Worm (Caenorhabditis elegans) whole organism, L4 larva: ENCODE results near the gene srx-60.

Experiments used
- T20F7.1 ChIP-seq: fragments of 200-800 bp; sonication (Bioruptor generic); optimal IDR thresholded peaks from 2 replicates; lab custom pipeline; 2018; ENCODE audit warnings: mild to moderate bottlenecking, missing genetic modification characterization, missing compliant biosample characterization
- T26A8.4 ChIP-seq: fragments of 200-800 bp; sonication (Bioruptor generic); IDR thresholded peaks from 2 replicates; pipeline ENCODE4 v1.3.6; 2022; ENCODE audit warnings: missing genetic modification characterization, missing compliant biosample characterization
- ceh-32 ChIP-seq: sonication (generic microtip); optimal IDR thresholded peaks from 2 replicates; lab custom pipeline; 2016; ENCODE audit warnings: mild to moderate bottlenecking, missing genetic modification characterization, missing compliant biosample characterization; ENCODE audit not compliant: poor library complexity
- ceh-82 ChIP-seq: sonication (generic microtip); optimal IDR thresholded peaks from 2 replicates; lab custom pipeline; 2017; ENCODE audit warnings: missing biosample characterization, missing genetic modification characterization
- ces-1 ChIP-seq: fragments of 150-350 bp; sonication (generic microtip); optimal IDR thresholded peaks from 4 replicates; lab custom pipeline; 2014; ENCODE audit warnings: missing biosample characterization, missing genetic modification reagents, missing genetic modification characterization
- daf-8 ChIP-seq: fragments of 200-800 bp; sonication (Bioruptor generic); IDR thresholded peaks from 2 replicates; pipeline ENCODE4 v1.3.6; 2022; ENCODE audit warnings: missing genetic modification characterization, missing compliant biosample characterization
- lin-13 ChIP-seq: fragments of 150-350 bp; optimal IDR thresholded peaks from 2 replicates; lab custom pipeline; 2014; ENCODE audit warnings: missing biosample characterization, missing genetic modification reagents, missing genetic modification characterization
- mes-2 ChIP-seq: sonication (generic microtip); optimal IDR thresholded peaks from 2 replicates; lab custom pipeline; 2016; ENCODE audit warnings: missing genotype, mild to moderate bottlenecking, missing genetic modification characterization, missing compliant biosample characterization; ENCODE audit not compliant: poor library complexity, severe bottlenecking
- mxl-2 ChIP-seq: fragments of 200-800 bp; sonication (Bioruptor generic); conservative IDR thresholded peaks from 2 replicates; pipeline ENCODE4 v1.3.6; 2022; ENCODE audit warnings: missing genetic modification reagents, missing genetic modification characterization, missing compliant biosample characterization
- mxl-3 ChIP-seq: fragments of 200-800 bp; sonication (Bioruptor generic); optimal IDR thresholded peaks from 2 replicates; lab custom pipeline; 2018; ENCODE audit warnings: mild to moderate bottlenecking, missing genetic modification characterization, missing compliant biosample characterization
- nhr-10 ChIP-seq: fragments of 150-350 bp; optimal IDR thresholded peaks from 2 replicates; lab custom pipeline; 2014; ENCODE audit warnings: missing biosample characterization, missing genetic modification characterization
- nhr-25 ChIP-seq: sonication (generic microtip); optimal IDR thresholded peaks from 2 replicates; lab custom pipeline; 2017; ENCODE audit warnings: missing genetic modification characterization, mild to moderate bottlenecking, missing compliant biosample characterization, antibody characterized with exemption, moderate library complexity, borderline replicate concordance; ENCODE audit not compliant: insufficient read depth
- pha-4 ChIP-seq, 2 experiments: fragments of 150-350 bp in 1 of 2; fragments of 200-800 bp in 1 of 2; sonication (Bioruptor generic) in 1 of 2; IDR thresholded peaks in 1 of 2; optimal IDR thresholded peaks in 1 of 2; 2 replicates each; pipeline versions ENCODE4 v1.3.6 to Lab custom; 2014 to 2022; ENCODE audit warnings: missing genetic modification characterization in 2 of 2, missing genetic modification reagents in 2 of 2, missing biosample characterization in 1 of 2, missing compliant biosample characterization in 1 of 2
- snpc-4 ChIP-seq: fragments of 150-350 bp; optimal IDR thresholded peaks from 2 replicates; lab custom pipeline; 2014; ENCODE audit warnings: missing biosample characterization, missing genetic modification characterization

- TF ChIP-seq mes-2 (tag; lab: Kevin White, UChicago) (no peak), ceh-32 (tag; lab: Kevin White, UChicago) (no peak), pha-4 (GFP tag; IDR thresholded peaks at IDR 0.05; lab: Robert Waterston, UW) (no peak), pha-4 (tag; optimal IDR thresholded peaks at IDR 0.05; lab: Kevin White, UChicago) (no peak), T26A8.4 (GFP tag; lab: Robert Waterston, UW) (no peak), ces-1 (no peak), lin-13 (GFP tag; lab: Kevin White, UChicago) (no peak), ceh-82 (tag; lab: Kevin White, UChicago) (no peak), nhr-25 (tag; lab: Kevin White, UChicago) (no peak), daf-8 (GFP tag; lab: Robert Waterston, UW) (no peak), mxl-2 (no peak), nhr-10 (no peak), T20F7.1 (GFP tag; lab: Kevin White, UChicago) (no peak), mxl-3 (GFP tag; lab: Kevin White, UChicago) (no peak), snpc-4 (tag; lab: Kevin White, UChicago) (no peak)
Measured at ce11 chrV:7395359-7395758, 5.3 kb upstream of the srx-60 start, which contains the start of gene srx-9.
